Worm (Caenorhabditis elegans): ENCODE data around the gene C24H10.2.

The C24H10.2 gene

ce11 chrX:5085465-5085864 is 21.1 kb downstream of the C24H10.2 start (continued):
- TF ChIP-seq skn-1 (tag; optimal IDR thresholded peaks at IDR 0.05): peak; percentile 52
- peak; percentile 85 for TF ChIP-seq egl-27 (tag; optimal IDR thresholded peaks at IDR 0.05)
- TF ChIP-seq tbx-2 (tag; optimal IDR thresholded peaks at IDR 0.05): peak; percentile 84
- no peak for TF ChIP-seq ama-1 (optimal IDR thresholded peaks at IDR 0.05)
- TF ChIP-seq hmg-11 (tag; optimal IDR thresholded peaks at IDR 0.05): peak; percentile 89
- TF ChIP-seq pqm-1 (tag; optimal IDR thresholded peaks at IDR 0.05): no peak
- TF ChIP-seq lin-15B (tag; optimal IDR thresholded peaks at IDR 0.05): peak; percentile 26
- TF ChIP-seq unc-39 (tag; optimal IDR thresholded peaks at IDR 0.05): peak; percentile 61
- TF ChIP-seq R02D3.7 (tag; optimal IDR thresholded peaks at IDR 0.05): peak; percentile 39
- TF ChIP-seq mml-1 (tag; optimal IDR thresholded peaks at IDR 0.05): peak; percentile 10
- TF ChIP-seq nfya-1 (tag; optimal IDR thresholded peaks at IDR 0.05; ENCODE audit: insufficient read depth): peak; percentile 80
- TF ChIP-seq ceh-82 (tag; optimal IDR thresholded peaks at IDR 0.05): peak; percentile 36
- peak; percentile 78 for TF ChIP-seq elt-2 (tag; optimal IDR thresholded peaks at IDR 0.05)
- peak; percentile 75 for TF ChIP-seq pha-4 (tag; optimal IDR thresholded peaks at IDR 0.05)
- no peak for TF ChIP-seq zag-1 (tag; optimal IDR thresholded peaks at IDR 0.05)
- no peak for TF ChIP-seq ZK546.5 (tag; optimal IDR thresholded peaks at IDR 0.05)
- TF ChIP-seq nhr-28 (tag; optimal IDR thresholded peaks at IDR 0.05): no peak
- peak; percentile 48 for TF ChIP-seq ztf-11 (tag; optimal IDR thresholded peaks at IDR 0.05)
- TF ChIP-seq eor-1 (tag; optimal IDR thresholded peaks at IDR 0.05): peak in 1 of 2 experiments; percentile 37
- no peak for TF ChIP-seq daf-12 (tag; optimal IDR thresholded peaks at IDR 0.05)
- no peak for TF ChIP-seq fkh-10 (GFP tag; optimal IDR thresholded peaks at IDR 0.05)

ce11 chrX:5086212-5086611 is 21.8 kb downstream of the C24H10.2 start:
- no peak for TF ChIP-seq elt-2 (tag; optimal IDR thresholded peaks at IDR 0.05)
- no peak for TF ChIP-seq nhr-28 (tag; optimal IDR thresholded peaks at IDR 0.05)
- no peak for TF ChIP-seq nhr-67 (tag; optimal IDR thresholded peaks at IDR 0.05)
- no peak for TF ChIP-seq ZK546.5 (tag; optimal IDR thresholded peaks at IDR 0.05)
- TF ChIP-seq nhr-11 (tag; optimal IDR thresholded peaks at IDR 0.05): no peak
- no peak for TF ChIP-seq tbx-2 (tag; optimal IDR thresholded peaks at IDR 0.05)
- no peak for TF ChIP-seq ceh-82 (tag; optimal IDR thresholded peaks at IDR 0.05)
- no peak for TF ChIP-seq nhr-76 (tag; optimal IDR thresholded peaks at IDR 0.05)
- TF ChIP-seq pha-4 (tag; optimal IDR thresholded peaks at IDR 0.05): peak; percentile 72
- TF ChIP-seq snpc-4 (tag; optimal IDR thresholded peaks at IDR 0.05): peak; percentile 0
- no peak for TF ChIP-seq lin-15B (tag; optimal IDR thresholded peaks at IDR 0.05)
- no peak for TF ChIP-seq jun-1 (tag; optimal IDR thresholded peaks at IDR 0.05)
- no peak for TF ChIP-seq eor-1 (tag; optimal IDR thresholded peaks at IDR 0.05)
- TF ChIP-seq unc-62 (GFP tag; optimal IDR thresholded peaks at IDR 0.05): no peak

ce11 chrX:5087366-5087891 is 23.0 kb downstream of the C24H10.2 start, which contains the start of gene pnk-4:
pnk-4 (plus strand) TSS chrX:5087841.
- no peak for TF ChIP-seq nhr-67 (tag; optimal IDR thresholded peaks at IDR 0.05)
- TF ChIP-seq fkh-10 (GFP tag; optimal IDR thresholded peaks at IDR 0.05): no peak
- no peak for TF ChIP-seq egl-27 (tag; optimal IDR thresholded peaks at IDR 0.05)
- TF ChIP-seq pqm-1 (tag; optimal IDR thresholded peaks at IDR 0.05): peak; percentile 23
- peak; percentile 30 for TF ChIP-seq elt-2 (tag; optimal IDR thresholded peaks at IDR 0.05)

ce11 chrX:5093997-5094396 is 29.6 kb downstream of the C24H10.2 start:
- no peak for TF ChIP-seq ztf-11 (tag; optimal IDR thresholded peaks at IDR 0.05)
- TF ChIP-seq egl-27 (tag; optimal IDR thresholded peaks at IDR 0.05): no peak
- TF ChIP-seq sea-2 (GFP tag; optimal IDR thresholded peaks at IDR 0.05): no peak
- no peak for TF ChIP-seq ceh-16 (tag; optimal IDR thresholded peaks at IDR 0.05)
- TF ChIP-seq jun-1 (tag; optimal IDR thresholded peaks at IDR 0.05): no peak
- no peak for TF ChIP-seq daf-12 (tag; optimal IDR thresholded peaks at IDR 0.05)
- no peak for TF ChIP-seq fos-1 (tag; optimal IDR thresholded peaks at IDR 0.05)
- TF ChIP-seq elt-3 (tag; optimal IDR thresholded peaks at IDR 0.05): no peak
- TF ChIP-seq ceh-9 (tag; optimal IDR thresholded peaks at IDR 0.05): no peak
- no peak for TF ChIP-seq pqm-1 (tag; optimal IDR thresholded peaks at IDR 0.05)
- no peak for TF ChIP-seq nhr-76 (tag; optimal IDR thresholded peaks at IDR 0.05)
- TF ChIP-seq tbx-2 (tag; optimal IDR thresholded peaks at IDR 0.05): no peak
- TF ChIP-seq nhr-43 (tag; optimal IDR thresholded peaks at IDR 0.05; ENCODE audit: poor library complexity, severe bottlenecking): no peak
- no peak for TF ChIP-seq mdl-1 (tag; optimal IDR thresholded peaks at IDR 0.05)
- no peak for TF ChIP-seq ceh-82 (tag; optimal IDR thresholded peaks at IDR 0.05)
- TF ChIP-seq nhr-25 (tag; optimal IDR thresholded peaks at IDR 0.05): no peak
- no peak for TF ChIP-seq ceh-28 (tag; optimal IDR thresholded peaks at IDR 0.05)
